Worm (Caenorhabditis elegans) whole organism, mixed stage, embryonic: ENCODE measurements around the gene Y54G9A.5.

Experiments used
- M03D4.4 ChIP-seq: sonication (generic microtip); optimal IDR thresholded peaks from 2 replicates; lab custom pipeline; 2017; ENCODE audit warnings: mild to moderate bottlenecking, missing genetic modification characterization, missing compliant biosample characterization
- ceh-83 ChIP-seq: fragments of 200-800 bp; sonication (Bioruptor generic); optimal IDR thresholded peaks from 2 replicates; lab custom pipeline; 2018; ENCODE audit warnings: mild to moderate bottlenecking, missing genetic modification characterization, missing compliant biosample characterization
- cnd-1 ChIP-seq: fragments of 200-800 bp; sonication (Bioruptor generic); optimal IDR thresholded peaks from 2 replicates; lab custom pipeline; 2018; ENCODE audit warnings: mild to moderate bottlenecking, missing genetic modification characterization, missing compliant biosample characterization
- elt-1 ChIP-seq: sonication (generic microtip); optimal IDR thresholded peaks from 2 replicates; lab custom pipeline; 2017; ENCODE audit warnings: missing genetic modification characterization, mild to moderate bottlenecking, missing compliant biosample characterization, antibody characterized with exemption, moderate library complexity, borderline replicate concordance; ENCODE audit not compliant: insufficient read depth
- ham-2 ChIP-seq: fragments of 200-800 bp; sonication (Bioruptor generic); optimal IDR thresholded peaks from 2 replicates; lab custom pipeline; 2018; ENCODE audit warnings: mild to moderate bottlenecking, missing genetic modification characterization, missing compliant biosample characterization
- lsy-2 ChIP-seq: fragments of 150-350 bp; optimal IDR thresholded peaks from 2 replicates; lab custom pipeline; 2014; ENCODE audit warnings: missing biosample characterization, missing genetic modification characterization
- mep-1 ChIP-seq: fragments of 150-350 bp; optimal IDR thresholded peaks from 2 replicates; lab custom pipeline; 2017; ENCODE audit warnings: missing biosample characterization, missing genetic modification reagents, missing genetic modification characterization, inconsistent platforms
- nhr-2 ChIP-seq: fragments of 150-350 bp; optimal IDR thresholded peaks from 2 replicates; lab custom pipeline; 2014; ENCODE audit warnings: missing biosample characterization, missing genetic modification characterization
- nhr-237 ChIP-seq: fragments of 150-350 bp; optimal IDR thresholded peaks from 2 replicates; lab custom pipeline; 2014; ENCODE audit warnings: missing biosample characterization, missing genetic modification characterization
- nhr-76 ChIP-seq: sonication (generic microtip); optimal IDR thresholded peaks from 2 replicates; lab custom pipeline; 2017; ENCODE audit warnings: missing biosample characterization, missing genetic modification characterization
- pha-4 ChIP-seq: fragments of 150-350 bp; optimal IDR thresholded peaks from 2 replicates; lab custom pipeline; 2018; ENCODE audit warnings: missing biosample characterization, missing genetic modification reagents, missing genetic modification characterization
- snpc-4 ChIP-seq: fragments of 150-350 bp; optimal IDR thresholded peaks from 2 replicates; lab custom pipeline; 2014; ENCODE audit warnings: missing biosample characterization, missing genetic modification characterization
- unc-62 ChIP-seq: fragments of 150-350 bp; optimal IDR thresholded peaks from 2 replicates; lab custom pipeline; 2014; ENCODE audit warnings: missing biosample characterization, missing genetic modification reagents, missing genetic modification characterization
- ztf-11 ChIP-seq: fragments of 150-350 bp; optimal IDR thresholded peaks from 2 replicates; lab custom pipeline; 2014; ENCODE audit warnings: missing biosample characterization, missing genetic modification characterization

DNA sequence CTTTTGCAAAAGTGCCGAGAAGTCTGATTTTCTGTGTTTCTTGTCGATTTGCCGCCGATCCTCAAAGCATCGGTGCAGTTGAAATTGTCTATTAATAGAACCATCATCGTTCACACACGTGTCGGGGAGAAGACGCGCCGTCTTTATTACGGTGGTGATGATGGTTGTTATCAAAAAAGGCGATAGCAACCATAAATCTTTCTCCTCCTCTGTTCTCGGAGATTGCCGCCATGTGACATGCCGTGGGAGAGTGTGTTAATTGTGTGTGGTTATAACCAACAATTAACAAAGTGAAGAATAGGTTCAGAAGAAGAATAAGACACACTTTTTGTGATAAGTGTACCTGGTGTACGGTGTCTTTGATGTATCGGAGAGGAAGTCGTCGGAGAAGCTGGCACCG, 41.7 kb upstream of the Y54G9A.5 start:
- TF ChIP-seq nhr-237 (tag; lab: Kevin White, UChicago) (no peak), snpc-4 (tag; lab: Kevin White, UChicago) (no peak), ztf-11 (no peak), nhr-76 (no peak), ham-2 (GFP tag; lab: Kevin White, UChicago) (no peak), ceh-83 (GFP tag; lab: Kevin White, UChicago) (no peak), mep-1 (no peak), nhr-2 (tag; lab: Kevin White, UChicago) (no peak), pha-4 (tag; lab: Kevin White, UChicago) (no peak), unc-62 (GFP tag; lab: Kevin White, UChicago) (no peak), cnd-1 (tag; lab: Kevin White, UChicago) (no peak), elt-1 (tag; lab: Kevin White, UChicago) (no peak), M03D4.4 (tag; lab: Kevin White, UChicago) (no peak), lsy-2 (tag; lab: Kevin White, UChicago) (no peak)
